Fruit fly (Drosophila melanogaster): ENCODE data around the gene colt.

DNA sequence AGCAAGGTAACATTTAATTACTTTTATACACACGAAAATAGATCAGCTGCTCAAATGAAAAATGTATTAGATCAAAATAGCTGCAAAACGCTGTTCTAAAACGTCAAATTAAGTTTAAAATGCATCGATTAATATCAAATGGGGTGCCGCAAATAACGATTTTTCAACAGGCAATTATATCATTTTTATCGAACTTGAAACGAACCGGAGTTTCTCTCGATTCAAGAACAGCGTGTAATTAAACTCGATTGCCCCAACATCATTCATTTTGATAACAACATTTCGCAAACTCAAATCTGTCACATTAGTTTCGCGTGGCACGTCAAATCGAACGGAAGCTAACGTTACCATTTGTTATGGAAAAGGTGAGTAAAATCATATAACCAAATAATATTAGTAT is 44.5 kb downstream of the colt start, which contains the start of gene CG31689:
- TF ChIP-seq CG43689 (GFP tag; IDR thresholded peaks at IDR 0.05): no peak
- no peak for TF ChIP-seq CG9817 (tag; optimal IDR thresholded peaks at IDR 0.05)
- TF ChIP-seq lola (GFP tag; optimal IDR thresholded peaks at IDR 0.05): no peak
- TF ChIP-seq Atf-2 (GFP tag; optimal IDR thresholded peaks at IDR 0.05): no peak
- TF ChIP-seq CG12744 (GFP tag; optimal IDR thresholded peaks at IDR 0.05): no peak
- no peak for TF ChIP-seq onecut (GFP tag; IDR thresholded peaks at IDR 0.05)
- no peak for TF ChIP-seq Meics (GFP tag; optimal IDR thresholded peaks at IDR 0.05)
- no peak for TF ChIP-seq ase (GFP tag; IDR thresholded peaks at IDR 0.05)
- TF ChIP-seq Fer1 (GFP tag; optimal IDR thresholded peaks at IDR 0.05): no peak
